Fruit fly (Drosophila melanogaster): Measurements from ENCODE around the gene TyrR.

dm6 chr3R:17705140-17705539 is 57.8 kb downstream of the TyrR start:
- TF ChIP-seq CG14711 (tag; optimal IDR thresholded peaks at IDR 0.05) (no peak), CG11617 (GFP tag; optimal IDR thresholded peaks at IDR 0.05) (no peak), ovo (GFP tag; optimal IDR thresholded peaks at IDR 0.05) (no peak), CG12768 (GFP tag; optimal IDR thresholded peaks at IDR 0.05) (no peak)

Data from whole organism, adult.